Fruit fly (Drosophila melanogaster) whole organism, embryonic: ENCODE data around the gene RpL13.

Experiments used
- Adf1 ChIP-seq: fragments of 200-800 bp; sonication (Bioruptor generic); IDR thresholded peaks from 2 replicates; pipeline ENCODE4 v1.3.6; 2022; ENCODE audit warnings: missing biosample characterization, missing genetic modification characterization
- Aef1 ChIP-seq: fragments of 200-800 bp; sonication (Bioruptor generic); IDR thresholded peaks from 3 replicates; pipeline ENCODE4 v1.3.6; 2022; ENCODE audit warnings: missing biosample characterization, missing genetic modification characterization
- Atf6 ChIP-seq: fragments of 200-800 bp; sonication (Bioruptor generic); IDR thresholded peaks from 2 replicates; pipeline ENCODE4 v1.3.6; 2022; ENCODE audit warnings: missing biosample characterization, missing genetic modification characterization
- B-H2 ChIP-seq: fragments of 200-800 bp; sonication (Bioruptor generic); optimal IDR thresholded peaks from 2 replicates; lab custom pipeline; 2018; ENCODE audit warnings: missing biosample characterization, mild to moderate bottlenecking, missing genetic modification characterization
- BEAF-32 ChIP-seq: fragments of 200-800 bp; sonication (Bioruptor generic); optimal IDR thresholded peaks from 3 replicates; lab custom pipeline; 2017; ENCODE audit warnings: missing biosample characterization, missing genetic modification characterization, mild to moderate bottlenecking, moderate library complexity, missing genetic modification reagents
- BtbVII ChIP-seq: fragments of 200-800 bp; sonication (Bioruptor generic); optimal IDR thresholded peaks from 3 replicates; lab custom pipeline; 2017; ENCODE audit warnings: missing biosample characterization, mild to moderate bottlenecking, missing genetic modification characterization
- CG11456 ChIP-seq: fragments of 200-800 bp; sonication (Bioruptor generic); IDR thresholded peaks from 3 replicates; pipeline ENCODE4 v1.3.6; 2022; ENCODE audit warnings: missing biosample characterization, missing genetic modification characterization
- CG13287 ChIP-seq: fragments of 200-800 bp; sonication (Bioruptor generic); IDR thresholded peaks from 2 replicates; pipeline ENCODE4 v1.3.6; 2022; ENCODE audit warnings: missing biosample characterization, missing genetic modification characterization; ENCODE audit not compliant: partially characterized antibody
- CG14050 ChIP-seq: fragments of 200-800 bp; sonication (Bioruptor generic); IDR thresholded peaks from 3 replicates; pipeline ENCODE4 v1.3.6; 2022; ENCODE audit warnings: missing biosample characterization, missing genetic modification characterization
- CG17385 ChIP-seq: fragments of 200-800 bp; sonication (Bioruptor generic); optimal IDR thresholded peaks from 3 replicates; lab custom pipeline; 2018; ENCODE audit warnings: missing biosample characterization, mild to moderate bottlenecking, missing genetic modification characterization
- CG2129 ChIP-seq: fragments of 200-800 bp; sonication (Bioruptor generic); IDR thresholded peaks from 2 replicates; pipeline ENCODE4 v1.3.6; 2022; ENCODE audit warnings: missing biosample characterization, missing genetic modification characterization; ENCODE audit not compliant: partially characterized antibody
- CG3847 ChIP-seq: fragments of 200-800 bp; sonication (Bioruptor generic); IDR thresholded peaks from 2 replicates; pipeline ENCODE4 v1.3.6; 2022; ENCODE audit warnings: missing biosample characterization, missing genetic modification characterization
- CG6254 ChIP-seq: fragments of 200-800 bp; sonication (Bioruptor generic); optimal IDR thresholded peaks from 3 replicates; lab custom pipeline; 2017; ENCODE audit warnings: mild to moderate bottlenecking, missing biosample characterization, missing genetic modification reagents, missing genetic modification characterization
- CG6683 ChIP-seq: fragments of 200-800 bp; sonication (Bioruptor generic); optimal IDR thresholded peaks from 2 replicates; lab custom pipeline; 2017; ENCODE audit warnings: missing biosample characterization, mild to moderate bottlenecking, missing genetic modification characterization, missing genetic modification reagents
- CG8924 ChIP-seq: fragments of 200-800 bp; optimal IDR thresholded peaks from 3 replicates; lab custom pipeline; 2019; ENCODE audit warnings: missing biosample characterization, mild to moderate bottlenecking, missing genetic modification characterization, moderate library complexity
- CG9727 ChIP-seq: fragments of 200-800 bp; sonication (Bioruptor generic); optimal IDR thresholded peaks from 3 replicates; lab custom pipeline; 2017; ENCODE audit warnings: missing biosample characterization, mild to moderate bottlenecking, missing genetic modification characterization
- CHES-1-like ChIP-seq: fragments of 200-800 bp; sonication (Bioruptor generic); optimal IDR thresholded peaks from 2 replicates; lab custom pipeline; 2016; ENCODE audit warnings: missing biosample characterization, missing genetic modification characterization
- D19B ChIP-seq: fragments of 200-800 bp; sonication (Bioruptor generic); optimal IDR thresholded peaks from 2 replicates; lab custom pipeline; 2017; ENCODE audit warnings: missing biosample characterization, mild to moderate bottlenecking, missing genetic modification characterization
- Dek ChIP-seq: fragments of 200-800 bp; sonication (Bioruptor generic); optimal IDR thresholded peaks from 3 replicates; lab custom pipeline; 2019; ENCODE audit warnings: missing biosample characterization, mild to moderate bottlenecking, missing genetic modification characterization, moderate library complexity
- Doc3 ChIP-seq: fragments of 200-800 bp; sonication (Bioruptor generic); IDR thresholded peaks from 3 replicates; pipeline ENCODE4 v1.3.6; 2022; ENCODE audit warnings: missing biosample characterization, missing genetic modification characterization; ENCODE audit not compliant: partially characterized antibody
- Dp ChIP-seq: fragments of 200-800 bp; sonication (Bioruptor generic); optimal IDR thresholded peaks from 2 replicates; lab custom pipeline; 2018; ENCODE audit warnings: missing biosample characterization, mild to moderate bottlenecking, missing genetic modification characterization, moderate library complexity
- HLH4C ChIP-seq: fragments of 200-800 bp; sonication (Bioruptor generic); IDR thresholded peaks from 3 replicates; pipeline ENCODE4 v1.3.6; 2022; ENCODE audit warnings: missing biosample characterization, missing genetic modification characterization; ENCODE audit not compliant: partially characterized antibody
- Hey ChIP-seq: fragments of 200-800 bp; sonication (Bioruptor generic); optimal IDR thresholded peaks from 3 replicates; lab custom pipeline; 2018; ENCODE audit warnings: missing biosample characterization, mild to moderate bottlenecking, missing genetic modification characterization
- HmgD ChIP-seq: fragments of 200-800 bp; sonication (Bioruptor generic); optimal IDR thresholded peaks from 3 replicates; lab custom pipeline; 2016; ENCODE audit warnings: missing biosample characterization, missing genetic modification characterization
- Hr51 ChIP-seq, 2 experiments: fragments of 200-800 bp; sonication (Bioruptor generic); optimal IDR thresholded peaks; 2 replicates in 1 of 2; 3 replicates in 1 of 2; lab custom pipeline; 2016 to 2018; ENCODE audit warnings: missing biosample characterization in 2 of 2, missing genetic modification characterization in 2 of 2, mild to moderate bottlenecking in 1 of 2, moderate library complexity in 1 of 2
- Lim3 ChIP-seq: fragments of 200-800 bp; sonication (Bioruptor generic); IDR thresholded peaks from 2 replicates; pipeline ENCODE4 v1.3.6; 2022; ENCODE audit warnings: missing biosample characterization, missing genetic modification characterization
- Neu2 ChIP-seq: fragments of 200-800 bp; sonication (Bioruptor generic); optimal IDR thresholded peaks from 3 replicates; lab custom pipeline; 2016; ENCODE audit warnings: missing biosample characterization, missing genetic modification characterization, borderline replicate concordance
- Nf-YC ChIP-seq: fragments of 200-800 bp; optimal IDR thresholded peaks from 3 replicates; lab custom pipeline; 2019; ENCODE audit warnings: missing biosample characterization, mild to moderate bottlenecking, missing genetic modification characterization, moderate library complexity
- Pdp1 ChIP-seq, 2 experiments: fragments of 200-800 bp; sonication (Bioruptor generic); optimal IDR thresholded peaks; 3 replicates each; lab custom pipeline; 2016; ENCODE audit warnings: missing biosample characterization in 2 of 2, missing genetic modification characterization in 2 of 2, mild to moderate bottlenecking in 1 of 2, moderate library complexity in 1 of 2
- Poxn ChIP-seq: fragments of 200-800 bp; sonication (Bioruptor generic); IDR thresholded peaks from 2 replicates; pipeline ENCODE4 v1.3.6; 2022; ENCODE audit warnings: missing biosample characterization, missing genetic modification characterization
- Ptx1 ChIP-seq: fragments of 200-800 bp; sonication (Bioruptor generic); IDR thresholded peaks from 2 replicates; pipeline ENCODE4 v1.3.6; 2022; ENCODE audit warnings: missing biosample characterization, missing genetic modification characterization
- Rfx ChIP-seq: fragments of 200-800 bp; sonication (Bioruptor generic); IDR thresholded peaks from 2 replicates; pipeline ENCODE4 v1.3.6; 2022; ENCODE audit warnings: missing biosample characterization, missing genetic modification characterization
- amos ChIP-seq: fragments of 200-800 bp; sonication (Bioruptor generic); IDR thresholded peaks from 2 replicates; pipeline ENCODE4 v1.3.6; 2022; ENCODE audit warnings: missing biosample characterization, missing genetic modification characterization; ENCODE audit not compliant: partially characterized antibody
- bab2 ChIP-seq: fragments of 200-800 bp; sonication (Bioruptor generic); optimal IDR thresholded peaks from 2 replicates; lab custom pipeline; 2016; ENCODE audit warnings: missing biosample characterization, missing genetic modification characterization
- chif ChIP-seq, 2 experiments: fragments of 200-800 bp; sonication (Bioruptor generic); optimal IDR thresholded peaks; 3 replicates each; lab custom pipeline; 2016; ENCODE audit warnings: missing biosample characterization in 2 of 2, missing genetic modification characterization in 2 of 2
- chm ChIP-seq: fragments of 200-800 bp; sonication (Bioruptor generic); IDR thresholded peaks from 2 replicates; pipeline ENCODE4 v1.3.6; 2022; ENCODE audit warnings: missing biosample characterization, missing genetic modification characterization
- crp ChIP-seq, 2 experiments: fragments of 200-800 bp; sonication (Bioruptor generic); optimal IDR thresholded peaks; 2 replicates in 1 of 2; 3 replicates in 1 of 2; lab custom pipeline; 2017; ENCODE audit warnings: missing biosample characterization in 2 of 2, missing genetic modification characterization in 2 of 2, mild to moderate bottlenecking in 1 of 2, moderate library complexity in 1 of 2
- disco-r ChIP-seq: fragments of 200-800 bp; sonication (Bioruptor generic); optimal IDR thresholded peaks from 2 replicates; lab custom pipeline; 2016; ENCODE audit warnings: missing biosample characterization, missing genetic modification characterization
- gt ChIP-seq: fragments of 200-800 bp; sonication (Bioruptor generic); IDR thresholded peaks from 2 replicates; pipeline ENCODE4 v1.3.6; 2022; ENCODE audit warnings: missing biosample characterization, missing genetic modification characterization
- hb ChIP-seq: fragments of 200-800 bp; sonication (Bioruptor generic); IDR thresholded peaks from 3 replicates; pipeline ENCODE4 v1.3.6; 2022; ENCODE audit warnings: missing biosample characterization, missing genetic modification characterization; ENCODE audit not compliant: partially characterized antibody
- hkb ChIP-seq, 2 experiments: fragments of 200-800 bp in 1 of 2; fragments of >200 bp in 1 of 2; sonication (Bioruptor generic) in 1 of 2; IDR thresholded peaks in 1 of 2; optimal IDR thresholded peaks in 1 of 2; 2 replicates each; pipeline versions ENCODE4 v1.3.6 to Lab custom; 2017 to 2022; ENCODE audit warnings: missing biosample characterization in 1 of 2, missing genetic modification characterization in 1 of 2
- jigr1 ChIP-seq: fragments of 200-800 bp; sonication (Bioruptor generic); IDR thresholded peaks from 3 replicates; pipeline ENCODE4 v1.3.6; 2022; ENCODE audit warnings: missing biosample characterization, missing genetic modification characterization
- nom ChIP-seq: fragments of 200-800 bp; sonication (Bioruptor generic); optimal IDR thresholded peaks from 2 replicates; lab custom pipeline; 2017; ENCODE audit warnings: missing biosample characterization, missing genetic modification characterization, mild to moderate bottlenecking, moderate library complexity, missing genetic modification reagents
- odd ChIP-seq: fragments of 200-800 bp; sonication (Bioruptor generic); optimal IDR thresholded peaks from 2 replicates; lab custom pipeline; 2017; ENCODE audit warnings: missing biosample characterization, mild to moderate bottlenecking, missing genetic modification characterization
- pum ChIP-seq: fragments of 200-800 bp; sonication (Bioruptor generic); optimal IDR thresholded peaks from 2 replicates; lab custom pipeline; 2016; ENCODE audit warnings: missing biosample characterization, missing genetic modification characterization
- row ChIP-seq: fragments of 200-800 bp; sonication (Bioruptor generic); IDR thresholded peaks from 3 replicates; pipeline ENCODE4 v1.3.6; 2022; ENCODE audit warnings: missing biosample characterization, missing genetic modification characterization
- salm ChIP-seq: fragments of 200-800 bp; sonication (Bioruptor generic); optimal IDR thresholded peaks from 2 replicates; lab custom pipeline; 2018; ENCODE audit warnings: missing biosample characterization, mild to moderate bottlenecking, missing genetic modification characterization
- trh ChIP-seq: fragments of 200-800 bp; sonication (Bioruptor generic); optimal IDR thresholded peaks from 2 replicates; lab custom pipeline; 2016; ENCODE audit warnings: missing biosample characterization, missing genetic modification characterization
- wdn ChIP-seq: fragments of 200-800 bp; sonication (Bioruptor generic); IDR thresholded peaks from 2 replicates; pipeline ENCODE4 v1.3.6; 2022; ENCODE audit warnings: missing biosample characterization, missing genetic modification characterization

RpL13 gene

DNA sequence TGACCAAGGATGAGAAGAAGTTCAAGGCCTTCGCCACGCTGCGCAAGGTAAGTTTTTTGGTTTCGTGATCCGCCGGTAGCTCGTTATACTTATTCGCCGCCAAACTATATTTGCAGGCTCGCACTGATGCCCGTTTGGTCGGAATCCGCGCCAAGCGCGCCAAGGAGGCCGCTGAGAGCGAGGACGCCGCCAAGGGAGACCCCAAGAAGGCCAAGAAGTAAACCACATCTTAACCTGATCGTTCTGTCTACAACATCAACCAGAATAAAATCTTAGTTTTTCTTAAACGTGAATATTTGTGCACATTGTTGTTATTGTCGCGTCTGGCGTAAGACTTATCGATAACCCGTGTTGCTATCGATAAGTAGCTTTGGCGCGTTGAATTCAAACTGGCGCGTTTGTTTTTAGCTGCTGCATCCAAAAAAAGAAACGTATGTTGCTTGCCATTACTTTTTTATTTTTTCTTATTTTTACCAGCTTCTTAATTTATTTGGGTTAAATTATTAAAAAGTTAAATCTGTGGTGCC lies 1.2 kb downstream of the RpL13 start (continued):
- no peak for TF ChIP-seq crp (GFP tag; optimal IDR thresholded peaks at IDR 0.05; lab: Kevin White, UChicago)
- peak; percentile 27; the same call in 1 of the 2 replicates for TF ChIP-seq amos (GFP tag; lab: Robert Waterston, UW)
- no peak for TF ChIP-seq CG11456 (GFP tag; lab: Robert Waterston, UW)
- TF ChIP-seq Rfx (GFP tag; lab: Robert Waterston, UW): no peak
- no peak for TF ChIP-seq CG2129 (GFP tag; lab: Robert Waterston, UW)
- no peak for TF ChIP-seq BtbVII (GFP tag; lab: Kevin White, UChicago)
- no peak for TF ChIP-seq Lim3 (GFP tag; lab: Robert Waterston, UW)
- TF ChIP-seq trh (GFP tag; lab: Kevin White, UChicago): no peak
- TF ChIP-seq hkb (optimal IDR thresholded peaks at IDR 0.05; lab: Kevin White, UChicago): no peak
- TF ChIP-seq hkb (GFP tag; IDR thresholded peaks at IDR 0.05; lab: Robert Waterston, UW): no peak
- peak; percentile 73 for TF ChIP-seq Dp
- TF ChIP-seq wdn: no peak
- TF ChIP-seq salm (tag; lab: Kevin White, UChicago): no peak
- TF ChIP-seq CG14050 (GFP tag; lab: Robert Waterston, UW): no peak
- TF ChIP-seq chm: no peak
- no peak for TF ChIP-seq Adf1
- TF ChIP-seq B-H2 (GFP tag; lab: Kevin White, UChicago): no peak
- TF ChIP-seq CG17385 (GFP tag; lab: Kevin White, UChicago): no peak
- TF ChIP-seq HLH4C (GFP tag; lab: Robert Waterston, UW): peak; percentile 65
- TF ChIP-seq chif (GFP tag; optimal IDR thresholded peaks at IDR 0.05; lab: Kevin White, UChicago): no peak
- no peak for TF ChIP-seq Neu2 (GFP tag; lab: Kevin White, UChicago)
- TF ChIP-seq Poxn (GFP tag; lab: Robert Waterston, UW): no peak
- no peak for TF ChIP-seq jigr1 (GFP tag; lab: Robert Waterston, UW)
- no peak for TF ChIP-seq Hey (tag; lab: Kevin White, UChicago)
- no peak for TF ChIP-seq bab2 (GFP tag; lab: Kevin White, UChicago)
- no peak for TF ChIP-seq Dek (tag; lab: Kevin White, UChicago)
- TF ChIP-seq odd (GFP tag; lab: Kevin White, UChicago): no peak
- TF ChIP-seq nom (GFP tag; lab: Kevin White, UChicago): no peak
- TF ChIP-seq Ptx1 (GFP tag; lab: Robert Waterston, UW): no peak
- TF ChIP-seq disco-r (GFP tag; lab: Kevin White, UChicago): no peak
- no peak for TF ChIP-seq Nf-YC (tag; lab: Kevin White, UChicago)
- TF ChIP-seq BEAF-32: peak; percentile 37
- TF ChIP-seq Hr51 (GFP tag; optimal IDR thresholded peaks at IDR 0.05; lab: Kevin White, UChicago): no peak
- TF ChIP-seq CG13287 (GFP tag; lab: Robert Waterston, UW): peak; percentile 76
- no peak for TF ChIP-seq row (GFP tag; lab: Robert Waterston, UW)
- TF ChIP-seq CHES-1-like (GFP tag; lab: Kevin White, UChicago): no peak
- TF ChIP-seq CG8924 (tag; lab: Kevin White, UChicago): no peak
- TF ChIP-seq CG3847: no peak
- no peak for TF ChIP-seq CG6683 (GFP tag; lab: Kevin White, UChicago)
- TF ChIP-seq Atf6: no peak
- TF ChIP-seq Aef1 (GFP tag; lab: Robert Waterston, UW): no peak
- peak in 1 of 2 experiments; percentile 74 for TF ChIP-seq Pdp1 (GFP tag; optimal IDR thresholded peaks at IDR 0.05; lab: Kevin White, UChicago)
- TF ChIP-seq HmgD: no peak
- 0 out of 3 replicates have a peak, but pooled peaks have one; percentile 28 for TF ChIP-seq Doc3
- no peak for TF ChIP-seq pum (GFP tag; lab: Kevin White, UChicago)
- TF ChIP-seq CG6254: no peak
- 0 out of 3 replicates have a peak, but pooled peaks have one; percentile 31 for TF ChIP-seq hb
- no peak for TF ChIP-seq CG9727 (GFP tag; lab: Kevin White, UChicago)
- no peak for TF ChIP-seq gt
- TF ChIP-seq D19B (GFP tag; lab: Kevin White, UChicago): no peak
